Worm (Caenorhabditis elegans) whole organism, L3 larva: ENCODE results near the gene algn-3.

Experiments
- R02D3.7 ChIP-seq: fragments of 150-350 bp; optimal IDR thresholded peaks from 2 replicates; lab custom pipeline; 2014; ENCODE audit warnings: missing biosample characterization, missing genetic modification characterization
- ZK546.5 ChIP-seq: sonication (generic microtip); optimal IDR thresholded peaks from 2 replicates; lab custom pipeline; 2017; ENCODE audit warnings: missing biosample characterization, missing genetic modification characterization
- ama-1 ChIP-seq: fragments of 150-350 bp; optimal IDR thresholded peaks from 2 replicates; lab custom pipeline; 2018
- ceh-16 ChIP-seq: sonication (generic microtip); optimal IDR thresholded peaks from 2 replicates; lab custom pipeline; 2017; ENCODE audit warnings: missing biosample characterization, missing genetic modification characterization
- ceh-28 ChIP-seq: fragments of 150-350 bp; optimal IDR thresholded peaks from 2 replicates; lab custom pipeline; 2014; ENCODE audit warnings: missing biosample characterization, missing genetic modification reagents, missing genetic modification characterization
- ceh-82 ChIP-seq: fragments of 150-350 bp; optimal IDR thresholded peaks from 2 replicates; lab custom pipeline; 2014; ENCODE audit warnings: missing biosample characterization, missing genetic modification characterization
- ceh-9 ChIP-seq: sonication (generic microtip); optimal IDR thresholded peaks from 2 replicates; lab custom pipeline; 2018; ENCODE audit warnings: missing biosample characterization, missing genetic modification characterization
- daf-12 ChIP-seq: fragments of 150-350 bp; optimal IDR thresholded peaks from 2 replicates; lab custom pipeline; 2014; ENCODE audit warnings: missing biosample characterization, missing genetic modification reagents, missing genetic modification characterization
- egl-5 ChIP-seq: fragments of 150-350 bp; optimal IDR thresholded peaks from 2 replicates; lab custom pipeline; 2017; ENCODE audit warnings: missing biosample characterization, missing genetic modification reagents, missing genetic modification characterization, inconsistent platforms
- elt-1 ChIP-seq: fragments of 150-350 bp; optimal IDR thresholded peaks from 2 replicates; lab custom pipeline; 2014; ENCODE audit warnings: missing biosample characterization, missing genetic modification characterization
- elt-2 ChIP-seq: sonication (generic microtip); optimal IDR thresholded peaks from 2 replicates; lab custom pipeline; 2016; ENCODE audit warnings: missing genetic modification reagents, mild to moderate bottlenecking, missing genetic modification characterization, missing compliant biosample characterization
- elt-3 ChIP-seq, 3 experiments: fragments of 150-350 bp in 1 of 3; sonication (generic microtip) in 2 of 3; optimal IDR thresholded peaks; 2 replicates in 2 of 3; 4 replicates in 1 of 3; lab custom pipeline; 2014 to 2017; ENCODE audit warnings: missing biosample characterization in 3 of 3, missing genetic modification characterization in 3 of 3
- fkh-10 ChIP-seq: sonication (generic microtip); optimal IDR thresholded peaks from 2 replicates; lab custom pipeline; 2017; ENCODE audit warnings: missing biosample characterization, missing genetic modification reagents, missing genetic modification characterization
- fkh-2 ChIP-seq: fragments of 150-350 bp; optimal IDR thresholded peaks from 2 replicates; lab custom pipeline; 2014; ENCODE audit warnings: missing biosample characterization, missing genetic modification reagents, missing genetic modification characterization
- fos-1 ChIP-seq: fragments of 150-350 bp; optimal IDR thresholded peaks from 2 replicates; lab custom pipeline; 2014; ENCODE audit warnings: missing biosample characterization, missing genetic modification characterization
- hmg-11 ChIP-seq: sonication (generic microtip); optimal IDR thresholded peaks from 2 replicates; lab custom pipeline; 2016; ENCODE audit warnings: missing genetic modification characterization, missing compliant biosample characterization
- jun-1 ChIP-seq: fragments of 150-350 bp; optimal IDR thresholded peaks from 2 replicates; lab custom pipeline; 2014; ENCODE audit warnings: missing biosample characterization, missing genetic modification reagents, missing genetic modification characterization
- lin-15B ChIP-seq: fragments of 150-350 bp; optimal IDR thresholded peaks from 2 replicates; lab custom pipeline; 2014; ENCODE audit warnings: missing biosample characterization, missing genetic modification characterization
- lin-39 ChIP-seq: fragments of 150-350 bp; optimal IDR thresholded peaks from 2 replicates; lab custom pipeline; 2018; ENCODE audit warnings: missing biosample characterization, missing genetic modification reagents, missing genetic modification characterization
- lsy-12 ChIP-seq: sonication (generic microtip); optimal IDR thresholded peaks from 2 replicates; lab custom pipeline; 2016; ENCODE audit warnings: mild to moderate bottlenecking, missing genetic modification characterization, missing compliant biosample characterization
- mdl-1 ChIP-seq: fragments of 150-350 bp; optimal IDR thresholded peaks from 2 replicates; lab custom pipeline; 2014; ENCODE audit warnings: missing biosample characterization, missing genetic modification characterization
- nfya-1 ChIP-seq: sonication (generic microtip); optimal IDR thresholded peaks from 2 replicates; lab custom pipeline; 2017; ENCODE audit warnings: missing genetic modification characterization, mild to moderate bottlenecking, missing compliant biosample characterization, antibody characterized with exemption, moderate library complexity; ENCODE audit not compliant: insufficient read depth
- nhr-11 ChIP-seq: fragments of 150-350 bp; optimal IDR thresholded peaks from 2 replicates; lab custom pipeline; 2014; ENCODE audit warnings: missing biosample characterization, missing genetic modification characterization
- nhr-23 ChIP-seq: fragments of 150-350 bp; optimal IDR thresholded peaks from 2 replicates; lab custom pipeline; 2014; ENCODE audit warnings: missing biosample characterization, missing genetic modification reagents, missing genetic modification characterization
- nhr-237 ChIP-seq: fragments of 150-350 bp; optimal IDR thresholded peaks from 2 replicates; lab custom pipeline; 2014; ENCODE audit warnings: missing biosample characterization, missing genetic modification characterization
- nhr-25 ChIP-seq: sonication (generic microtip); optimal IDR thresholded peaks from 2 replicates; lab custom pipeline; 2017; ENCODE audit warnings: missing biosample characterization, missing genetic modification characterization
- nhr-28 ChIP-seq: fragments of 150-350 bp; optimal IDR thresholded peaks from 2 replicates; lab custom pipeline; 2014; ENCODE audit warnings: missing biosample characterization, missing genetic modification characterization
- nhr-43 ChIP-seq: sonication (generic microtip); optimal IDR thresholded peaks from 2 replicates; lab custom pipeline; 2016; ENCODE audit warnings: mild to moderate bottlenecking, missing genetic modification characterization, missing compliant biosample characterization; ENCODE audit not compliant: poor library complexity, severe bottlenecking
- nhr-67 ChIP-seq: fragments of 150-350 bp; optimal IDR thresholded peaks from 2 replicates; lab custom pipeline; 2014; ENCODE audit warnings: missing biosample characterization, missing genetic modification characterization
- nhr-76 ChIP-seq: fragments of 150-350 bp; sonication (generic microtip); optimal IDR thresholded peaks from 5 replicates; lab custom pipeline; 2014; ENCODE audit warnings: missing biosample characterization, missing genetic modification characterization
- nhr-77 ChIP-seq: fragments of 150-350 bp; optimal IDR thresholded peaks from 2 replicates; lab custom pipeline; 2014; ENCODE audit warnings: missing biosample characterization, missing genetic modification characterization
- pha-4 ChIP-seq: fragments of 150-350 bp; optimal IDR thresholded peaks from 2 replicates; lab custom pipeline; 2014; ENCODE audit warnings: missing biosample characterization, missing genetic modification reagents, missing genetic modification characterization
- pqm-1 ChIP-seq: fragments of 150-350 bp; optimal IDR thresholded peaks from 2 replicates; lab custom pipeline; 2017; ENCODE audit warnings: missing biosample characterization, missing genetic modification characterization, inconsistent platforms
- sea-2 ChIP-seq: fragments of 150-350 bp; sonication (generic microtip); optimal IDR thresholded peaks from 4 replicates; lab custom pipeline; 2014; ENCODE audit warnings: missing biosample characterization, missing genetic modification reagents, missing genetic modification characterization
- skn-1 ChIP-seq: fragments of 150-350 bp; optimal IDR thresholded peaks from 2 replicates; lab custom pipeline; 2014; ENCODE audit warnings: missing biosample characterization, missing genetic modification characterization
- snpc-4 ChIP-seq: fragments of 150-350 bp; optimal IDR thresholded peaks from 2 replicates; lab custom pipeline; 2014; ENCODE audit warnings: missing biosample characterization, missing genetic modification characterization
- tbx-2 ChIP-seq: sonication (generic microtip); optimal IDR thresholded peaks from 2 replicates; lab custom pipeline; 2016; ENCODE audit warnings: mild to moderate bottlenecking, missing genetic modification characterization, missing compliant biosample characterization
- unc-39 ChIP-seq: sonication (generic microtip); optimal IDR thresholded peaks from 4 replicates; lab custom pipeline; 2017; ENCODE audit warnings: missing biosample characterization, missing genetic modification characterization
- unc-62 ChIP-seq: fragments of 150-350 bp; sonication (generic microtip); optimal IDR thresholded peaks from 4 replicates; lab custom pipeline; 2014; ENCODE audit warnings: missing biosample characterization, missing genetic modification reagents, missing genetic modification characterization
- zag-1 ChIP-seq: fragments of 150-350 bp; optimal IDR thresholded peaks from 2 replicates; lab custom pipeline; 2014; ENCODE audit warnings: missing biosample characterization, missing genetic modification characterization
- ztf-4 ChIP-seq: fragments of 150-350 bp; optimal IDR thresholded peaks from 2 replicates; lab custom pipeline; 2014; ENCODE audit warnings: missing biosample characterization, missing genetic modification characterization

algn-3 gene

ce11 chrII:14165430-14165929, 32.8 kb upstream of the algn-3 start:
- no peak for TF ChIP-seq lin-15B (tag; lab: Kevin White, UChicago)
- TF ChIP-seq snpc-4 (tag; lab: Kevin White, UChicago): no peak
- TF ChIP-seq nhr-25 (tag; lab: Kevin White, UChicago): no peak
- TF ChIP-seq nhr-28: no peak
- no peak for TF ChIP-seq hmg-11 (tag; lab: Kevin White, UChicago)
- TF ChIP-seq ceh-28: no peak
- TF ChIP-seq ceh-9 (tag; lab: Kevin White, UChicago): no peak
- no peak for TF ChIP-seq ceh-82 (tag; lab: Kevin White, UChicago)
- no peak for TF ChIP-seq zag-1 (tag; lab: Kevin White, UChicago)
- no peak for TF ChIP-seq fos-1 (tag; lab: Kevin White, UChicago)
- no peak for TF ChIP-seq ceh-16 (tag; lab: Kevin White, UChicago)
- TF ChIP-seq nfya-1: no peak
- no peak for TF ChIP-seq ZK546.5 (tag; lab: Kevin White, UChicago)
- TF ChIP-seq lin-39 (tag; lab: Kevin White, UChicago): no peak
- no peak for TF ChIP-seq ama-1 (lab: Kevin White, UChicago)
- no peak for TF ChIP-seq lsy-12 (tag; lab: Kevin White, UChicago)
- TF ChIP-seq nhr-237: no peak
- TF ChIP-seq ztf-4 (tag; lab: Kevin White, UChicago): no peak
- TF ChIP-seq fkh-10 (GFP tag; lab: Kevin White, UChicago): no peak
- TF ChIP-seq fkh-2 (tag; lab: Kevin White, UChicago): no peak

ce11 chrII:14155259-14156023, 22.8 kb upstream of the algn-3 start, which contains the start of the genes rpl-43 and xrn-2:
Gene rpl-43 (plus strand): TSS chrII:14155294.
Gene xrn-2 (plus strand): TSS chrII:14155768.
- TF ChIP-seq nhr-43 (tag; lab: Kevin White, UChicago) (peak; percentile 10), unc-39 (tag; lab: Kevin White, UChicago) (no peak), nhr-77 (peak; percentile 11)

- TF ChIP-seq snpc-4 (tag; lab: Kevin White, UChicago): peak; percentile 97
- TF ChIP-seq mdl-1 (tag; lab: Kevin White, UChicago): peak; percentile 12
- peak; percentile 99 for TF ChIP-seq pha-4 (tag; lab: Kevin White, UChicago)
- peak; percentile 73 for TF ChIP-seq ceh-28
- peak; percentile 84 for TF ChIP-seq nhr-11
- TF ChIP-seq nhr-43 (tag; lab: Kevin White, UChicago): peak; percentile 95
- peak; percentile 98 for TF ChIP-seq nfya-1
- TF ChIP-seq lsy-12 (tag; lab: Kevin White, UChicago): peak; percentile 88
- peak; percentile 9 for TF ChIP-seq ZK546.5 (tag; lab: Kevin White, UChicago)
- TF ChIP-seq elt-3 (tag; optimal IDR thresholded peaks at IDR 0.05; lab: Kevin White, UChicago): peak in 1 of 3 experiments; percentile 85
- peak; percentile 95 for TF ChIP-seq nhr-23 (tag; lab: Kevin White, UChicago)
- peak; percentile 91 for TF ChIP-seq nhr-77
- no peak for TF ChIP-seq unc-62
- peak; percentile 76 for TF ChIP-seq jun-1
- peak; percentile 88 for TF ChIP-seq ama-1 (lab: Kevin White, UChicago)
- TF ChIP-seq ceh-16 (tag; lab: Kevin White, UChicago): peak; percentile 15
- peak; percentile 96 for TF ChIP-seq lin-39 (tag; lab: Kevin White, UChicago)
- peak; percentile 64 for TF ChIP-seq elt-2 (tag; lab: Kevin White, UChicago)
- no peak for TF ChIP-seq fkh-2 (tag; lab: Kevin White, UChicago)
- TF ChIP-seq tbx-2 (tag; lab: Kevin White, UChicago): peak; percentile 55
- no peak for TF ChIP-seq fos-1 (tag; lab: Kevin White, UChicago)
- peak; percentile 35 for TF ChIP-seq elt-1
- TF ChIP-seq zag-1 (tag; lab: Kevin White, UChicago): peak; percentile 18
- TF ChIP-seq nhr-67 (tag; lab: Kevin White, UChicago): no peak
- TF ChIP-seq lin-15B (tag; lab: Kevin White, UChicago): peak; percentile 99
- no peak for TF ChIP-seq sea-2 (GFP tag; lab: Kevin White, UChicago)
- TF ChIP-seq egl-5 (tag; lab: Kevin White, UChicago): peak; percentile 90
- no peak for TF ChIP-seq nhr-28
- TF ChIP-seq skn-1: peak; percentile 85
- peak; percentile 50 for TF ChIP-seq ceh-82 (tag; lab: Kevin White, UChicago)
- peak; percentile 82 for TF ChIP-seq pqm-1
- peak; percentile 53 for TF ChIP-seq nhr-76 (tag; lab: Kevin White, UChicago)
- TF ChIP-seq hmg-11 (tag; lab: Kevin White, UChicago): peak; percentile 64
- no peak for TF ChIP-seq daf-12 (tag; lab: Kevin White, UChicago)
- TF ChIP-seq ztf-4 (tag; lab: Kevin White, UChicago): no peak
- peak; percentile 96 for TF ChIP-seq nhr-25 (tag; lab: Kevin White, UChicago)
- TF ChIP-seq fkh-10 (GFP tag; lab: Kevin White, UChicago): peak; percentile 77
- peak; percentile 82 for TF ChIP-seq R02D3.7 (tag; lab: Kevin White, UChicago)
Measured at ce11 chrII:14154357-14154756, 21.7 kb upstream of the algn-3 start, which contains the start of gene Y48B6A.1. Gene Y48B6A.1 (minus strand): TSS chrII:14154373.
